Worm (Caenorhabditis elegans) whole organism, L3 larva: ENCODE measurements around the gene C28D4.10.

Source experiments
- R02D3.7 ChIP-seq: fragments of 150-350 bp; optimal IDR thresholded peaks from 2 replicates; lab custom pipeline; 2014; ENCODE audit warnings: missing biosample characterization, missing genetic modification characterization
- ZK546.5 ChIP-seq: sonication (generic microtip); optimal IDR thresholded peaks from 2 replicates; lab custom pipeline; 2017; ENCODE audit warnings: missing biosample characterization, missing genetic modification characterization
- ama-1 ChIP-seq: fragments of 150-350 bp; optimal IDR thresholded peaks from 2 replicates; lab custom pipeline; 2018
- ceh-16 ChIP-seq: sonication (generic microtip); optimal IDR thresholded peaks from 2 replicates; lab custom pipeline; 2017; ENCODE audit warnings: missing biosample characterization, missing genetic modification characterization
- ceh-28 ChIP-seq: fragments of 150-350 bp; optimal IDR thresholded peaks from 2 replicates; lab custom pipeline; 2014; ENCODE audit warnings: missing biosample characterization, missing genetic modification reagents, missing genetic modification characterization
- ceh-82 ChIP-seq: fragments of 150-350 bp; optimal IDR thresholded peaks from 2 replicates; lab custom pipeline; 2014; ENCODE audit warnings: missing biosample characterization, missing genetic modification characterization
- egl-27 ChIP-seq: sonication (generic microtip); optimal IDR thresholded peaks from 4 replicates; lab custom pipeline; 2017; ENCODE audit warnings: missing biosample characterization, missing genetic modification reagents, missing genetic modification characterization
- egl-5 ChIP-seq: fragments of 150-350 bp; optimal IDR thresholded peaks from 2 replicates; lab custom pipeline; 2017; ENCODE audit warnings: missing biosample characterization, missing genetic modification reagents, missing genetic modification characterization, inconsistent platforms
- elt-1 ChIP-seq: fragments of 150-350 bp; optimal IDR thresholded peaks from 2 replicates; lab custom pipeline; 2014; ENCODE audit warnings: missing biosample characterization, missing genetic modification characterization
- elt-2 ChIP-seq: sonication (generic microtip); optimal IDR thresholded peaks from 2 replicates; lab custom pipeline; 2016; ENCODE audit warnings: missing genetic modification reagents, mild to moderate bottlenecking, missing genetic modification characterization, missing compliant biosample characterization
- fkh-10 ChIP-seq: sonication (generic microtip); optimal IDR thresholded peaks from 2 replicates; lab custom pipeline; 2017; ENCODE audit warnings: missing biosample characterization, missing genetic modification reagents, missing genetic modification characterization
- fkh-2 ChIP-seq: fragments of 150-350 bp; optimal IDR thresholded peaks from 2 replicates; lab custom pipeline; 2014; ENCODE audit warnings: missing biosample characterization, missing genetic modification reagents, missing genetic modification characterization
- fos-1 ChIP-seq: fragments of 150-350 bp; optimal IDR thresholded peaks from 2 replicates; lab custom pipeline; 2014; ENCODE audit warnings: missing biosample characterization, missing genetic modification characterization
- hmg-11 ChIP-seq: sonication (generic microtip); optimal IDR thresholded peaks from 2 replicates; lab custom pipeline; 2016; ENCODE audit warnings: missing genetic modification characterization, missing compliant biosample characterization
- jun-1 ChIP-seq: fragments of 150-350 bp; optimal IDR thresholded peaks from 2 replicates; lab custom pipeline; 2014; ENCODE audit warnings: missing biosample characterization, missing genetic modification reagents, missing genetic modification characterization
- lin-15B ChIP-seq: fragments of 150-350 bp; optimal IDR thresholded peaks from 2 replicates; lab custom pipeline; 2014; ENCODE audit warnings: missing biosample characterization, missing genetic modification characterization
- lin-39 ChIP-seq: fragments of 150-350 bp; optimal IDR thresholded peaks from 2 replicates; lab custom pipeline; 2018; ENCODE audit warnings: missing biosample characterization, missing genetic modification reagents, missing genetic modification characterization
- mdl-1 ChIP-seq: fragments of 150-350 bp; optimal IDR thresholded peaks from 2 replicates; lab custom pipeline; 2014; ENCODE audit warnings: missing biosample characterization, missing genetic modification characterization
- nfya-1 ChIP-seq: sonication (generic microtip); optimal IDR thresholded peaks from 2 replicates; lab custom pipeline; 2017; ENCODE audit warnings: missing genetic modification characterization, mild to moderate bottlenecking, missing compliant biosample characterization, antibody characterized with exemption, moderate library complexity; ENCODE audit not compliant: insufficient read depth
- nhr-11 ChIP-seq: fragments of 150-350 bp; optimal IDR thresholded peaks from 2 replicates; lab custom pipeline; 2014; ENCODE audit warnings: missing biosample characterization, missing genetic modification characterization
- nhr-12 ChIP-seq: fragments of 150-350 bp; optimal IDR thresholded peaks from 2 replicates; lab custom pipeline; 2014; ENCODE audit warnings: missing biosample characterization, missing genetic modification characterization
- nhr-23 ChIP-seq: fragments of 150-350 bp; optimal IDR thresholded peaks from 2 replicates; lab custom pipeline; 2014; ENCODE audit warnings: missing biosample characterization, missing genetic modification reagents, missing genetic modification characterization
- nhr-25 ChIP-seq: sonication (generic microtip); optimal IDR thresholded peaks from 2 replicates; lab custom pipeline; 2017; ENCODE audit warnings: missing biosample characterization, missing genetic modification characterization
- nhr-28 ChIP-seq: fragments of 150-350 bp; optimal IDR thresholded peaks from 2 replicates; lab custom pipeline; 2014; ENCODE audit warnings: missing biosample characterization, missing genetic modification characterization
- nhr-43 ChIP-seq: sonication (generic microtip); optimal IDR thresholded peaks from 2 replicates; lab custom pipeline; 2016; ENCODE audit warnings: mild to moderate bottlenecking, missing genetic modification characterization, missing compliant biosample characterization; ENCODE audit not compliant: poor library complexity, severe bottlenecking
- nhr-67 ChIP-seq: fragments of 150-350 bp; optimal IDR thresholded peaks from 2 replicates; lab custom pipeline; 2014; ENCODE audit warnings: missing biosample characterization, missing genetic modification characterization
- nhr-76 ChIP-seq: fragments of 150-350 bp; sonication (generic microtip); optimal IDR thresholded peaks from 5 replicates; lab custom pipeline; 2014; ENCODE audit warnings: missing biosample characterization, missing genetic modification characterization
- nhr-77 ChIP-seq: fragments of 150-350 bp; optimal IDR thresholded peaks from 2 replicates; lab custom pipeline; 2014; ENCODE audit warnings: missing biosample characterization, missing genetic modification characterization
- pha-4 ChIP-seq: fragments of 150-350 bp; optimal IDR thresholded peaks from 2 replicates; lab custom pipeline; 2014; ENCODE audit warnings: missing biosample characterization, missing genetic modification reagents, missing genetic modification characterization
- pqm-1 ChIP-seq: fragments of 150-350 bp; optimal IDR thresholded peaks from 2 replicates; lab custom pipeline; 2017; ENCODE audit warnings: missing biosample characterization, missing genetic modification characterization, inconsistent platforms
- skn-1 ChIP-seq: fragments of 150-350 bp; optimal IDR thresholded peaks from 2 replicates; lab custom pipeline; 2014; ENCODE audit warnings: missing biosample characterization, missing genetic modification characterization
- snpc-4 ChIP-seq: fragments of 150-350 bp; optimal IDR thresholded peaks from 2 replicates; lab custom pipeline; 2014; ENCODE audit warnings: missing biosample characterization, missing genetic modification characterization
- tbx-2 ChIP-seq: sonication (generic microtip); optimal IDR thresholded peaks from 2 replicates; lab custom pipeline; 2016; ENCODE audit warnings: mild to moderate bottlenecking, missing genetic modification characterization, missing compliant biosample characterization
- unc-62 ChIP-seq: fragments of 150-350 bp; sonication (generic microtip); optimal IDR thresholded peaks from 4 replicates; lab custom pipeline; 2014; ENCODE audit warnings: missing biosample characterization, missing genetic modification reagents, missing genetic modification characterization
- zag-1 ChIP-seq: fragments of 150-350 bp; optimal IDR thresholded peaks from 2 replicates; lab custom pipeline; 2014; ENCODE audit warnings: missing biosample characterization, missing genetic modification characterization
- ztf-11 ChIP-seq: fragments of 150-350 bp; optimal IDR thresholded peaks from 2 replicates; lab custom pipeline; 2014; ENCODE audit warnings: missing biosample characterization, missing genetic modification characterization

The C28D4.10 gene

ce11 chrIV:9716490-9716889, 21.8 kb upstream of the C28D4.10 start (continued):
- peak; percentile 23 for TF ChIP-seq snpc-4 (tag; lab: Kevin White, UChicago)

- no peak for TF ChIP-seq nhr-43 (tag; lab: Kevin White, UChicago)
- TF ChIP-seq skn-1 (tag; lab: Kevin White, UChicago) = peak; percentile 15
- TF ChIP-seq, all 47 proteins: peak for 1
Observed at ce11 chrIV:9717844-9718243, 20.4 kb upstream of the C28D4.10 start.

DNA sequence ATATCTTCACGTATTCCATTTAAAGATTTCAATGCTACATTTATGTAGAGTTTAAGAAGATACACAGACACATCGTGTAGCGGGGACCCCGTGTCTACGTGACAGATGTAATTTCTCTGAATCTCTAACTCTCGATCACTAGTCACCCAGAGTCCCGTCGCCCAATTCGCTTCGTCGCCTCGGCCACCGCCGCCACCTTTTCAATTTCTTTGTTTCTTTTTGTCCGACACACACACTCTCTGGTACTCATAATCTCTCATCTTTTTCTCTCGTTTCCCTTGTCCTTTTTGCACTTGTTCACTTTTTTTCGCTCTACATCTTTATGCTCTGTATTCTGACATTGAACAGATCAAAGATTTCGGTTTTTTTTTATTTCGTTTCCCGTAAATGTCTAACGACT, 19.9 kb upstream of the C28D4.10 start:
- no peak for TF ChIP-seq ztf-11 (tag; lab: Kevin White, UChicago)
- TF ChIP-seq pha-4 (tag; lab: Kevin White, UChicago) = peak; percentile 90
- TF ChIP-seq egl-5 (tag; lab: Kevin White, UChicago) = peak; percentile 68
- no peak for TF ChIP-seq zag-1
- TF ChIP-seq skn-1 (tag; lab: Kevin White, UChicago) = peak; percentile 99
- peak; percentile 53 for TF ChIP-seq lin-39
- peak; percentile 23 for TF ChIP-seq elt-1
- peak; percentile 82 for TF ChIP-seq nhr-23
- TF ChIP-seq elt-2 (tag; lab: Kevin White, UChicago) = peak; percentile 77
- peak; percentile 54 for TF ChIP-seq lin-15B (tag; lab: Kevin White, UChicago)
- peak; percentile 4 for TF ChIP-seq R02D3.7 (tag; lab: Kevin White, UChicago)
- TF ChIP-seq ceh-16 (tag; lab: Kevin White, UChicago) = no peak
- TF ChIP-seq unc-62 (GFP tag; lab: Kevin White, UChicago) = no peak
- TF ChIP-seq nhr-25 (tag; lab: Kevin White, UChicago) = peak; percentile 77
- TF ChIP-seq tbx-2 (tag; lab: Kevin White, UChicago) = peak; percentile 37
- peak; percentile 68 for TF ChIP-seq hmg-11
- peak; percentile 80 for TF ChIP-seq pqm-1 (tag; lab: Kevin White, UChicago)
- peak; percentile 86 for TF ChIP-seq ama-1 (lab: Kevin White, UChicago)
- TF ChIP-seq fos-1 (tag; lab: Kevin White, UChicago) = no peak
- TF ChIP-seq snpc-4 (tag; lab: Kevin White, UChicago) = peak; percentile 32
- peak; percentile 79 for TF ChIP-seq nfya-1 (tag; lab: Kevin White, UChicago)
- no peak for TF ChIP-seq nhr-76 (tag; lab: Kevin White, UChicago)
- peak; percentile 52 for TF ChIP-seq ceh-28 (tag; lab: Kevin White, UChicago)
- TF ChIP-seq nhr-77 = no peak
- peak; percentile 5 for TF ChIP-seq nhr-11 (tag; lab: Kevin White, UChicago)
- no peak for TF ChIP-seq mdl-1 (tag; lab: Kevin White, UChicago)
- no peak for TF ChIP-seq egl-27
- TF ChIP-seq jun-1 = peak; percentile 76
- peak; percentile 57 for TF ChIP-seq nhr-43 (tag; lab: Kevin White, UChicago)

ce11 chrIV:9723185-9723584, 15.1 kb upstream of the C28D4.10 start:
- TF ChIP-seq jun-1 (no peak), nhr-23 (peak; percentile 75), lin-15B (tag; lab: Kevin White, UChicago) (no peak), ceh-82 (tag; lab: Kevin White, UChicago) (no peak), pha-4 (tag; lab: Kevin White, UChicago) (no peak), ceh-28 (tag; lab: Kevin White, UChicago) (peak; percentile 26), elt-1 (peak; percentile 92)

DNA sequence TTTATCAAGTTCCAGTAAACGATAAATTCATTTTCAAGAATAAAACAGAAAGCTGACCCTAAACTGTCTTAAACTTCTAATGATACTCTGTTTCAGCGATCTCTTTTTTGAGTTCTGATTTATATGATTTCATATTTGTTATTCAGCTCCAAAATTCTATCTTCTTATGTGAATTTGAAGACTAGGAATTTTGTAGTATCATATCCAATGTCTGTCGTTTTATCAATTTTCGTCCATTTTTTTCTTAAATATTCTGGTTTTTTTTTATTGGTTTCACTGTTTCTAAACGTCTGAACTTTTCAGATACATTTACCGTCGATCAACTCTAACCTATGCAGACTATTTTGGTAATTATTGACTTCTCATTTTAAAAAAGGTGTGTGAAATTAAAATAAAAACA, 13.3 kb upstream of the C28D4.10 start, which contains the start of the genes nhr-138 and C28D4.18:
TSS of gene nhr-138 (plus strand) at position 304 of the 400 bp plus-strand sequence.
TSS of gene C28D4.18 (plus strand) at position 333 of the 400 bp plus-strand sequence.
- TF ChIP-seq ama-1 (lab: Kevin White, UChicago) (no peak), ZK546.5 (tag; lab: Kevin White, UChicago) (no peak), nfya-1 (tag; lab: Kevin White, UChicago) (no peak), nhr-67 (tag; lab: Kevin White, UChicago) (no peak), pha-4 (tag; lab: Kevin White, UChicago) (no peak), nhr-28 (no peak), snpc-4 (tag; lab: Kevin White, UChicago) (no peak), hmg-11 (no peak), fkh-2 (no peak), lin-15B (tag; lab: Kevin White, UChicago) (no peak), zag-1 (no peak), nhr-12 (tag; lab: Kevin White, UChicago) (no peak), fkh-10 (GFP tag; lab: Kevin White, UChicago) (no peak), unc-62 (GFP tag; lab: Kevin White, UChicago) (no peak)
